Worm (Caenorhabditis elegans) whole organism, L3 larva: Measurements from ENCODE around the gene T15B12.2.

Experiments
- R02D3.7 ChIP-seq: fragments of 150-350 bp; optimal IDR thresholded peaks from 2 replicates; lab custom pipeline; 2014; ENCODE audit warnings: missing biosample characterization, missing genetic modification characterization
- ZK546.5 ChIP-seq: sonication (generic microtip); optimal IDR thresholded peaks from 2 replicates; lab custom pipeline; 2017; ENCODE audit warnings: missing biosample characterization, missing genetic modification characterization
- aly-2 ChIP-seq: fragments of 150-350 bp; optimal IDR thresholded peaks from 2 replicates; lab custom pipeline; 2014; ENCODE audit warnings: missing biosample characterization, missing genetic modification characterization
- ama-1 ChIP-seq: fragments of 150-350 bp; optimal IDR thresholded peaks from 2 replicates; lab custom pipeline; 2018
- ceh-16 ChIP-seq: sonication (generic microtip); optimal IDR thresholded peaks from 2 replicates; lab custom pipeline; 2017; ENCODE audit warnings: missing biosample characterization, missing genetic modification characterization
- ceh-28 ChIP-seq: fragments of 150-350 bp; optimal IDR thresholded peaks from 2 replicates; lab custom pipeline; 2014; ENCODE audit warnings: missing biosample characterization, missing genetic modification reagents, missing genetic modification characterization
- ceh-82 ChIP-seq: fragments of 150-350 bp; optimal IDR thresholded peaks from 2 replicates; lab custom pipeline; 2014; ENCODE audit warnings: missing biosample characterization, missing genetic modification characterization
- ceh-9 ChIP-seq: sonication (generic microtip); optimal IDR thresholded peaks from 2 replicates; lab custom pipeline; 2018; ENCODE audit warnings: missing biosample characterization, missing genetic modification characterization
- daf-12 ChIP-seq: fragments of 150-350 bp; optimal IDR thresholded peaks from 2 replicates; lab custom pipeline; 2014; ENCODE audit warnings: missing biosample characterization, missing genetic modification reagents, missing genetic modification characterization
- egl-27 ChIP-seq: sonication (generic microtip); optimal IDR thresholded peaks from 4 replicates; lab custom pipeline; 2017; ENCODE audit warnings: missing biosample characterization, missing genetic modification reagents, missing genetic modification characterization
- egl-5 ChIP-seq: fragments of 150-350 bp; optimal IDR thresholded peaks from 2 replicates; lab custom pipeline; 2017; ENCODE audit warnings: missing biosample characterization, missing genetic modification reagents, missing genetic modification characterization, inconsistent platforms
- elt-1 ChIP-seq: fragments of 150-350 bp; optimal IDR thresholded peaks from 2 replicates; lab custom pipeline; 2014; ENCODE audit warnings: missing biosample characterization, missing genetic modification characterization
- elt-2 ChIP-seq: sonication (generic microtip); optimal IDR thresholded peaks from 2 replicates; lab custom pipeline; 2016; ENCODE audit warnings: missing genetic modification reagents, mild to moderate bottlenecking, missing genetic modification characterization, missing compliant biosample characterization
- elt-3 ChIP-seq, 3 experiments: fragments of 150-350 bp in 1 of 3; sonication (generic microtip) in 2 of 3; optimal IDR thresholded peaks; 2 replicates in 2 of 3; 4 replicates in 1 of 3; lab custom pipeline; 2014 to 2017; ENCODE audit warnings: missing biosample characterization in 3 of 3, missing genetic modification characterization in 3 of 3
- eor-1 ChIP-seq, 2 experiments: fragments of 150-350 bp; optimal IDR thresholded peaks; 2 replicates each; lab custom pipeline; 2014 to 2018; ENCODE audit warnings: missing biosample characterization in 2 of 2, missing genetic modification characterization in 2 of 2
- fkh-10 ChIP-seq: sonication (generic microtip); optimal IDR thresholded peaks from 2 replicates; lab custom pipeline; 2017; ENCODE audit warnings: missing biosample characterization, missing genetic modification reagents, missing genetic modification characterization
- fkh-2 ChIP-seq: fragments of 150-350 bp; optimal IDR thresholded peaks from 2 replicates; lab custom pipeline; 2014; ENCODE audit warnings: missing biosample characterization, missing genetic modification reagents, missing genetic modification characterization
- fos-1 ChIP-seq: fragments of 150-350 bp; optimal IDR thresholded peaks from 2 replicates; lab custom pipeline; 2014; ENCODE audit warnings: missing biosample characterization, missing genetic modification characterization
- hmg-11 ChIP-seq: sonication (generic microtip); optimal IDR thresholded peaks from 2 replicates; lab custom pipeline; 2016; ENCODE audit warnings: missing genetic modification characterization, missing compliant biosample characterization
- lin-15B ChIP-seq: fragments of 150-350 bp; optimal IDR thresholded peaks from 2 replicates; lab custom pipeline; 2014; ENCODE audit warnings: missing biosample characterization, missing genetic modification characterization
- lin-39 ChIP-seq: fragments of 150-350 bp; optimal IDR thresholded peaks from 2 replicates; lab custom pipeline; 2018; ENCODE audit warnings: missing biosample characterization, missing genetic modification reagents, missing genetic modification characterization
- lsy-12 ChIP-seq: sonication (generic microtip); optimal IDR thresholded peaks from 2 replicates; lab custom pipeline; 2016; ENCODE audit warnings: mild to moderate bottlenecking, missing genetic modification characterization, missing compliant biosample characterization
- mdl-1 ChIP-seq: fragments of 150-350 bp; optimal IDR thresholded peaks from 2 replicates; lab custom pipeline; 2014; ENCODE audit warnings: missing biosample characterization, missing genetic modification characterization
- mml-1 ChIP-seq: fragments of 150-350 bp; sonication (generic microtip); optimal IDR thresholded peaks from 3 replicates; lab custom pipeline; 2014; ENCODE audit warnings: missing biosample characterization, missing genetic modification characterization
- nfya-1 ChIP-seq: sonication (generic microtip); optimal IDR thresholded peaks from 2 replicates; lab custom pipeline; 2017; ENCODE audit warnings: missing genetic modification characterization, mild to moderate bottlenecking, missing compliant biosample characterization, antibody characterized with exemption, moderate library complexity; ENCODE audit not compliant: insufficient read depth
- nhr-12 ChIP-seq: fragments of 150-350 bp; optimal IDR thresholded peaks from 2 replicates; lab custom pipeline; 2014; ENCODE audit warnings: missing biosample characterization, missing genetic modification characterization
- nhr-23 ChIP-seq: fragments of 150-350 bp; optimal IDR thresholded peaks from 2 replicates; lab custom pipeline; 2014; ENCODE audit warnings: missing biosample characterization, missing genetic modification reagents, missing genetic modification characterization
- nhr-237 ChIP-seq: fragments of 150-350 bp; optimal IDR thresholded peaks from 2 replicates; lab custom pipeline; 2014; ENCODE audit warnings: missing biosample characterization, missing genetic modification characterization
- nhr-25 ChIP-seq: sonication (generic microtip); optimal IDR thresholded peaks from 2 replicates; lab custom pipeline; 2017; ENCODE audit warnings: missing biosample characterization, missing genetic modification characterization
- nhr-28 ChIP-seq: fragments of 150-350 bp; optimal IDR thresholded peaks from 2 replicates; lab custom pipeline; 2014; ENCODE audit warnings: missing biosample characterization, missing genetic modification characterization
- nhr-43 ChIP-seq: sonication (generic microtip); optimal IDR thresholded peaks from 2 replicates; lab custom pipeline; 2016; ENCODE audit warnings: mild to moderate bottlenecking, missing genetic modification characterization, missing compliant biosample characterization; ENCODE audit not compliant: poor library complexity, severe bottlenecking
- nhr-67 ChIP-seq: fragments of 150-350 bp; optimal IDR thresholded peaks from 2 replicates; lab custom pipeline; 2014; ENCODE audit warnings: missing biosample characterization, missing genetic modification characterization
- nhr-76 ChIP-seq: fragments of 150-350 bp; sonication (generic microtip); optimal IDR thresholded peaks from 5 replicates; lab custom pipeline; 2014; ENCODE audit warnings: missing biosample characterization, missing genetic modification characterization
- nhr-77 ChIP-seq: fragments of 150-350 bp; optimal IDR thresholded peaks from 2 replicates; lab custom pipeline; 2014; ENCODE audit warnings: missing biosample characterization, missing genetic modification characterization
- pha-4 ChIP-seq: fragments of 150-350 bp; optimal IDR thresholded peaks from 2 replicates; lab custom pipeline; 2014; ENCODE audit warnings: missing biosample characterization, missing genetic modification reagents, missing genetic modification characterization
- pqm-1 ChIP-seq: fragments of 150-350 bp; optimal IDR thresholded peaks from 2 replicates; lab custom pipeline; 2017; ENCODE audit warnings: missing biosample characterization, missing genetic modification characterization, inconsistent platforms
- skn-1 ChIP-seq: fragments of 150-350 bp; optimal IDR thresholded peaks from 2 replicates; lab custom pipeline; 2014; ENCODE audit warnings: missing biosample characterization, missing genetic modification characterization
- snpc-4 ChIP-seq: fragments of 150-350 bp; optimal IDR thresholded peaks from 2 replicates; lab custom pipeline; 2014; ENCODE audit warnings: missing biosample characterization, missing genetic modification characterization
- tbx-2 ChIP-seq: sonication (generic microtip); optimal IDR thresholded peaks from 2 replicates; lab custom pipeline; 2016; ENCODE audit warnings: mild to moderate bottlenecking, missing genetic modification characterization, missing compliant biosample characterization
- unc-39 ChIP-seq: sonication (generic microtip); optimal IDR thresholded peaks from 4 replicates; lab custom pipeline; 2017; ENCODE audit warnings: missing biosample characterization, missing genetic modification characterization
- unc-62 ChIP-seq: fragments of 150-350 bp; sonication (generic microtip); optimal IDR thresholded peaks from 4 replicates; lab custom pipeline; 2014; ENCODE audit warnings: missing biosample characterization, missing genetic modification reagents, missing genetic modification characterization
- zag-1 ChIP-seq: fragments of 150-350 bp; optimal IDR thresholded peaks from 2 replicates; lab custom pipeline; 2014; ENCODE audit warnings: missing biosample characterization, missing genetic modification characterization
- ztf-11 ChIP-seq: fragments of 150-350 bp; optimal IDR thresholded peaks from 2 replicates; lab custom pipeline; 2014; ENCODE audit warnings: missing biosample characterization, missing genetic modification characterization
- ztf-4 ChIP-seq: fragments of 150-350 bp; optimal IDR thresholded peaks from 2 replicates; lab custom pipeline; 2014; ENCODE audit warnings: missing biosample characterization, missing genetic modification characterization

The T15B12.2 gene

DNA sequence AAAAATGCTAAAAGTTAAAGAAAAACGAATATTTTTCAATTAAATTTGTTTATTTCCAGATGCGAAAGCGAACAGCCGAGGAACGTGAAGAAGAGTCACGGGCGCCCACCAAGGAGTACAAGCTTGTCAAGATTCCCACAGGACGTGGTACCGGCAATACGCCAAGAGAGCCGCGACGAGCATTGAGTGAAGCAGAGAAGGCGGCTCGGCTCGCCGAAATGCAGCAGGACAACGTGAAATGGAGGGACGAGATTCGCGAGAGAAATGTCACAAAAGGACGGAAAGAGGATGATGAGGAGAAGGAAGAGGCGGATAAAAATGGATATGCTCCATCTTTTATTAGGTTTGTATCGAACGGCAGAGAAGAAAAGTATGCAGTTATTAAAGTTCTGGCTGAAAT, 8.7 kb upstream of the T15B12.2 start:
- no peak for TF ChIP-seq lin-15B (tag; lab: Kevin White, UChicago)
- TF ChIP-seq nhr-76 (tag; lab: Kevin White, UChicago): no peak
- no peak for TF ChIP-seq nhr-67 (tag; lab: Kevin White, UChicago)
- TF ChIP-seq zag-1 (tag; lab: Kevin White, UChicago): no peak
- no peak for TF ChIP-seq R02D3.7 (tag; lab: Kevin White, UChicago)
- TF ChIP-seq elt-1 (tag; lab: Kevin White, UChicago): no peak
- no peak for TF ChIP-seq egl-5 (tag; lab: Kevin White, UChicago)
- no peak for TF ChIP-seq fkh-2 (tag; lab: Kevin White, UChicago)
- TF ChIP-seq egl-27: no peak
- no peak for TF ChIP-seq daf-12
- no peak for TF ChIP-seq fkh-10 (GFP tag; lab: Kevin White, UChicago)
- TF ChIP-seq nfya-1 (tag; lab: Kevin White, UChicago): no peak
- TF ChIP-seq skn-1 (tag; lab: Kevin White, UChicago): no peak
- TF ChIP-seq nhr-77 (tag; lab: Kevin White, UChicago): no peak
- TF ChIP-seq ama-1: no peak
- no peak for TF ChIP-seq ZK546.5 (tag; lab: Kevin White, UChicago)
- no peak for TF ChIP-seq unc-62 (GFP tag; lab: Kevin White, UChicago)

DNA sequence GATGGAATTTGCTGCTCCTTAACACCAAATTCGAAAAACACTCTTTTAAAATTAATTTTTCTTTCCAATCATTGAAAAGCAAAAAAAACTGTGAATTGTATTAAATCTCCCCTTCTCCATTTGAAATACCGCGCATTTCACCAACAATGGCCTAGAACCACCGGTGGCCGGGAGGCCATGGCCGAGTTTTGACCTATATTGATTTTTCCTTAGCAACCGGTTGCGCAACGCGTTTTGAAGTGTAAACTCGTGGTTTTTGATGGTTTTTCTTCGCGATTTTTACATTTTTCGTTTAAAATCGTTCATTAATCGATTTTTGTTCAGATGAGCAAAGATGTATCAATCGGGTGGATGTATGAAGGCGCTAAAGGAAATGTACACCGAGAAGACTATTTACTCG, 6.6 kb upstream of the T15B12.2 start, which contains the start of gene mog-3:
Gene mog-3, plus strand, starts transcription at position 319 of the 400 bp plus-strand sequence.
- TF ChIP-seq nhr-77 (tag; lab: Kevin White, UChicago) (no peak), nhr-12 (tag; lab: Kevin White, UChicago) (no peak), egl-27 (no peak), lsy-12 (tag; lab: Kevin White, UChicago) (no peak), elt-3 (tag; optimal IDR thresholded peaks at IDR 0.05; lab: Kevin White, UChicago) (no peak), nfya-1 (tag; lab: Kevin White, UChicago) (peak; percentile 80), fos-1 (no peak), fkh-2 (tag; lab: Kevin White, UChicago) (no peak), elt-2 (tag; lab: Kevin White, UChicago) (peak; percentile 2), mml-1 (no peak), eor-1 (tag; optimal IDR thresholded peaks at IDR 0.05; lab: Kevin White, UChicago) (no peak), ceh-28 (peak; percentile 87), nhr-23 (tag; lab: Kevin White, UChicago) (peak; percentile 64), nhr-76 (tag; lab: Kevin White, UChicago) (no peak), aly-2 (tag; lab: Kevin White, UChicago) (no peak), nhr-43 (peak; percentile 75), nhr-28 (tag; lab: Kevin White, UChicago) (no peak), ceh-82 (tag; lab: Kevin White, UChicago) (no peak), nhr-25 (tag; lab: Kevin White, UChicago) (peak; percentile 59), lin-15B (tag; lab: Kevin White, UChicago) (peak; percentile 63), tbx-2 (tag; lab: Kevin White, UChicago) (no peak), fkh-10 (GFP tag; lab: Kevin White, UChicago) (no peak), pha-4 (tag; lab: Kevin White, UChicago) (peak; percentile 68), nhr-237 (no peak), lin-39 (tag; lab: Kevin White, UChicago) (peak; percentile 40), unc-62 (GFP tag; lab: Kevin White, UChicago) (no peak), snpc-4 (tag; lab: Kevin White, UChicago) (peak; percentile 21), ceh-9 (no peak), daf-12 (no peak), ceh-16 (tag; lab: Kevin White, UChicago) (no peak), zag-1 (tag; lab: Kevin White, UChicago) (no peak), hmg-11 (tag; lab: Kevin White, UChicago) (peak; percentile 58), R02D3.7 (tag; lab: Kevin White, UChicago) (no peak), pqm-1 (tag; lab: Kevin White, UChicago) (no peak), skn-1 (tag; lab: Kevin White, UChicago) (no peak), ztf-4 (tag; lab: Kevin White, UChicago) (no peak), ztf-11 (tag; lab: Kevin White, UChicago) (no peak), unc-39 (tag; lab: Kevin White, UChicago) (no peak), mdl-1 (no peak), ama-1 (no peak)
